Worm (Caenorhabditis elegans): ENCODE measurements around the gene T24D5.3.

- TF ChIP-seq dve-1 (tag; optimal IDR thresholded peaks at IDR 0.05) (no peak), ttx-3 (tag; optimal IDR thresholded peaks at IDR 0.05) (no peak), ama-1 (optimal IDR thresholded peaks at IDR 0.05) (no peak), dmd-4 (tag; optimal IDR thresholded peaks at IDR 0.05; ENCODE audit: borderline replicate concordance) (no peak), pha-4 (tag; optimal IDR thresholded peaks at IDR 0.05) (no peak)
These were observed 51.6 kb downstream of the T24D5.3 start for ce11 chrX:12631446-12631845.

Data from whole organism, late embryonic.